Worm (Caenorhabditis elegans) whole organism, L4/young adult: ENCODE results near the gene ZK105.5.

Experiments
- W03F9.2 ChIP-seq: fragments of 150-350 bp; optimal IDR thresholded peaks from 2 replicates; lab custom pipeline; 2014; ENCODE audit warnings: missing biosample characterization, missing genetic modification characterization
- dao-5 ChIP-seq: sonication (generic microtip); optimal IDR thresholded peaks from 2 replicates; lab custom pipeline; 2016; ENCODE audit warnings: missing genotype, missing genetic modification characterization, moderate library complexity, missing compliant biosample characterization
- him-1 ChIP-seq: sonication (generic microtip); optimal IDR thresholded peaks from 2 replicates; lab custom pipeline; 2016; ENCODE audit warnings: missing genotype, missing genetic modification reagents, missing genetic modification characterization, missing compliant biosample characterization

The ZK105.5 gene

ce11 chrV:7672258-7672657, 45.3 kb downstream of the ZK105.5 start, which contains the start of gene C12D5.4:
Gene C12D5.4, plus strand, starts transcription at chrV:7672558.
- TF ChIP-seq W03F9.2 (tag; lab: Kevin White, UChicago), result no peak
- no peak for TF ChIP-seq dao-5 (tag; lab: Kevin White, UChicago)
- TF ChIP-seq him-1 (tag; lab: Kevin White, UChicago), result no peak

- TF ChIP-seq him-1 (tag; lab: Kevin White, UChicago), result no peak
- TF ChIP-seq W03F9.2 (tag; lab: Kevin White, UChicago), result no peak
- no peak for TF ChIP-seq dao-5 (tag; lab: Kevin White, UChicago)
Observed at ce11 chrV:7667940-7668339, 49.6 kb downstream of the ZK105.5 start, which contains the start of gene C12D5.5. Gene C12D5.5, plus strand, starts transcription at chrV:7668240.
